Worm (Caenorhabditis elegans): Measurements from ENCODE around the gene cox-16.

cox-16 gene

ce11 chrV:5582308-5582707 is 46.3 kb upstream of the cox-16 start:
- TF ChIP-seq nhr-41 (GFP tag; IDR thresholded peaks at IDR 0.05) (no peak), F37D6.2 (tag; optimal IDR thresholded peaks at IDR 0.05) (no peak), egl-43 (GFP tag; IDR thresholded peaks at IDR 0.05) (0 out of 2 replicates have a peak, but pooled peaks have one; percentile 38), nhr-48 (tag; optimal IDR thresholded peaks at IDR 0.05) (peak; percentile 12), duxl-1 (tag; optimal IDR thresholded peaks at IDR 0.05; ENCODE audit: poor library complexity) (peak; percentile 7), madf-9 (GFP tag; conservative IDR thresholded peaks at IDR 0.05) (0 out of 2 replicates have a peak, but pooled peaks have one; percentile 28), lsy-2 (tag; optimal IDR thresholded peaks at IDR 0.05) (peak in 1 of 2 experiments; percentile 19), arid-1 (GFP tag; conservative IDR thresholded peaks at IDR 0.05) (no peak), jun-1 (tag; optimal IDR thresholded peaks at IDR 0.05) (no peak), rbr-2 (tag; optimal IDR thresholded peaks at IDR 0.05) (peak; percentile 10)

- no peak for TF ChIP-seq ceh-28 (tag; optimal IDR thresholded peaks at IDR 0.05)
- TF ChIP-seq daf-16 (GFP tag; optimal IDR thresholded peaks at IDR 0.05) = no peak
- TF ChIP-seq daf-16 (tag; optimal IDR thresholded peaks at IDR 0.05) = no peak
- TF ChIP-seq hlh-30 (tag; optimal IDR thresholded peaks at IDR 0.05; ENCODE audit: insufficient read depth) = no peak
- no peak for TF ChIP-seq hlh-11 (tag; optimal IDR thresholded peaks at IDR 0.05)
- no peak for TF ChIP-seq vab-7 (GFP tag; IDR thresholded peaks at IDR 0.05)
- TF ChIP-seq nhr-6 (tag; optimal IDR thresholded peaks at IDR 0.05) = no peak
- TF ChIP-seq egl-27 (tag; optimal IDR thresholded peaks at IDR 0.05) = no peak
- TF ChIP-seq mxl-3 (GFP tag; optimal IDR thresholded peaks at IDR 0.05) = no peak
- TF ChIP-seq Y5F2A.4 (GFP tag; optimal IDR thresholded peaks at IDR 0.05) = no peak
- no peak for TF ChIP-seq ctbp-1 (GFP tag; IDR thresholded peaks at IDR 0.05)
- TF ChIP-seq nhr-111 (GFP tag; optimal IDR thresholded peaks at IDR 0.05) = no peak
- TF ChIP-seq mep-1 (tag; optimal IDR thresholded peaks at IDR 0.05) = no peak
- no peak for TF ChIP-seq duxl-1 (tag; optimal IDR thresholded peaks at IDR 0.05; ENCODE audit: poor library complexity)
- no peak for TF ChIP-seq spr-3 (GFP tag; optimal IDR thresholded peaks at IDR 0.05)
- TF ChIP-seq daf-19 (GFP tag; conservative IDR thresholded peaks at IDR 0.05) = no peak
- no peak for TF ChIP-seq fos-1 (tag; optimal IDR thresholded peaks at IDR 0.05)
- no peak for TF ChIP-seq saeg-2 (GFP tag; IDR thresholded peaks at IDR 0.05)
These were observed 45.3 kb upstream of the cox-16 start, which contains the start of gene klc-2 for ce11 chrV:5581312-5581711. Gene klc-2 (minus strand): TSS chrV:5581412.

- TF ChIP-seq nhr-6 (tag; optimal IDR thresholded peaks at IDR 0.05) = peak; percentile 24
- peak; percentile 43 for TF ChIP-seq dpl-1 (GFP tag; optimal IDR thresholded peaks at IDR 0.05)
- TF ChIP-seq nhr-28 (tag; optimal IDR thresholded peaks at IDR 0.05) = peak; percentile 49
- peak in 1 of 2 experiments; percentile 13 for TF ChIP-seq hif-1 (tag; optimal IDR thresholded peaks at IDR 0.05)
- TF ChIP-seq hmg-1.1 (GFP tag; IDR thresholded peaks at IDR 0.05) = peak; percentile 73
- TF ChIP-seq ceh-20 (GFP tag; IDR thresholded peaks at IDR 0.05) = no peak
- peak; percentile 71 for TF ChIP-seq mep-1 (tag; optimal IDR thresholded peaks at IDR 0.05)
- peak; percentile 71 for TF ChIP-seq mes-2 (tag; optimal IDR thresholded peaks at IDR 0.05; ENCODE audit: poor library complexity, severe bottlenecking)
- TF ChIP-seq Y48G9A.11 (GFP tag; IDR thresholded peaks at IDR 0.05) = no peak
- peak; percentile 58 for TF ChIP-seq ceh-28 (tag; optimal IDR thresholded peaks at IDR 0.05)
- TF ChIP-seq nhr-111 (GFP tag; optimal IDR thresholded peaks at IDR 0.05) = no peak
- TF ChIP-seq ama-1 (optimal IDR thresholded peaks at IDR 0.05) = no peak
- TF ChIP-seq nhr-11 (tag; optimal IDR thresholded peaks at IDR 0.05) = peak; percentile 3
- peak; percentile 41 to 81 for TF ChIP-seq lsy-2 (tag; optimal IDR thresholded peaks at IDR 0.05)
- TF ChIP-seq hlh-11 (tag; optimal IDR thresholded peaks at IDR 0.05) = peak; percentile 40
- TF ChIP-seq aha-1 (tag) = peak; percentile 76
- no peak for TF ChIP-seq ceh-62 (tag; optimal IDR thresholded peaks at IDR 0.05)
- no peak for TF ChIP-seq nhr-42 (GFP tag; IDR thresholded peaks at IDR 0.05)
- peak; percentile 41 for TF ChIP-seq hlh-30 (tag; optimal IDR thresholded peaks at IDR 0.05; ENCODE audit: insufficient read depth)
- TF ChIP-seq ceh-82 (tag; optimal IDR thresholded peaks at IDR 0.05) = no peak
- TF ChIP-seq dve-1 (tag; optimal IDR thresholded peaks at IDR 0.05; ENCODE audit: insufficient read depth) = peak; percentile 71
- peak; percentile 48 for TF ChIP-seq rbr-2 (tag; optimal IDR thresholded peaks at IDR 0.05)
- TF ChIP-seq tra-1 (GFP tag; IDR thresholded peaks at IDR 0.05) = no peak
- TF ChIP-seq mxl-3 (GFP tag; optimal IDR thresholded peaks at IDR 0.05) = peak; percentile 46
- no peak for TF ChIP-seq daf-16 (GFP tag; optimal IDR thresholded peaks at IDR 0.05)
- TF ChIP-seq daf-16 (tag; optimal IDR thresholded peaks at IDR 0.05) = peak; percentile 62
These were observed 44.5 kb upstream of the cox-16 start for ce11 chrV:5580517-5580916.

Measured in whole organism, L4 larva.